Worm (Caenorhabditis elegans): ENCODE data around the gene nadk-2.

Gene nadk-2

ce11 chrII:12108843-12109242 lies 59.5 kb downstream of the nadk-2 start:
- no peak for TF ChIP-seq lin-13 (GFP tag; optimal IDR thresholded peaks at IDR 0.05)
- no peak for TF ChIP-seq mab-5 (tag; optimal IDR thresholded peaks at IDR 0.05)
- TF ChIP-seq gmeb-1 (tag; optimal IDR thresholded peaks at IDR 0.05) = no peak
- TF ChIP-seq F13H6.1 (tag; optimal IDR thresholded peaks at IDR 0.05) = no peak
